Worm (Caenorhabditis elegans): ENCODE data around the gene C06H2.7.

- no peak for TF ChIP-seq T22C8.4 (GFP tag; IDR thresholded peaks at IDR 0.05)
- no peak for TF ChIP-seq klf-2 (GFP tag; conservative IDR thresholded peaks at IDR 0.05)
- TF ChIP-seq flt-1 (GFP tag; IDR thresholded peaks at IDR 0.05) = no peak
Observed at ce11 chrV:11124922-11125321, 19.7 kb downstream of the C06H2.7 start, which contains the start of gene C06H2.2.
